Fruit fly (Drosophila melanogaster): ENCODE data around the gene Phyhd1.

dm6 chr3R:10696371-10696777, 15.6 kb upstream of the Phyhd1 start, which contains the start of the genes pug, CG14683 and CG46459:
- peak; percentile 26 for TF ChIP-seq GATAd (GFP tag; optimal IDR thresholded peaks at IDR 0.05)
- no peak for TF ChIP-seq woc (GFP tag; optimal IDR thresholded peaks at IDR 0.05)
- TF ChIP-seq Vsx2 (GFP tag; optimal IDR thresholded peaks at IDR 0.05; ENCODE audit: partially characterized antibody) = no peak
- TF ChIP-seq brk (GFP tag; optimal IDR thresholded peaks at IDR 0.05) = no peak
- no peak for TF ChIP-seq dsf (GFP tag; optimal IDR thresholded peaks at IDR 0.05; ENCODE audit: borderline replicate concordance)
- peak; percentile 8 for TF ChIP-seq OdsH (GFP tag; optimal IDR thresholded peaks at IDR 0.05)
- TF ChIP-seq h (GFP tag; optimal IDR thresholded peaks at IDR 0.05) = peak; percentile 73
- TF ChIP-seq psq (GFP tag; optimal IDR thresholded peaks at IDR 0.05) = no peak
